Fruit fly (Drosophila melanogaster): ENCODE measurements around the gene CG17544.

The CG17544 gene

dm6 chr2L:19405685-19406357, 7.5 kb upstream of the CG17544 start (continued):
- TF ChIP-seq HLH3B (GFP tag; IDR thresholded peaks at IDR 0.05): 0 out of 2 replicates have a peak, but pooled peaks have one; percentile 9
- 0 out of 2 replicates have a peak, but pooled peaks have one; percentile 29 for TF ChIP-seq Rfx (GFP tag; IDR thresholded peaks at IDR 0.05)
- TF ChIP-seq prd (optimal IDR thresholded peaks at IDR 0.05): no peak
- peak; percentile 60 for TF ChIP-seq prd (GFP tag; IDR thresholded peaks at IDR 0.05)
- TF ChIP-seq Med (GFP tag): peak; percentile 37
- peak; percentile 54 for TF ChIP-seq Deaf1 (tag; optimal IDR thresholded peaks at IDR 0.05)
- TF ChIP-seq chinmo (GFP tag; IDR thresholded peaks at IDR 0.05; ENCODE audit: partially characterized antibody): 0 out of 4 replicates have a peak, but pooled peaks have one; percentile 29
- peak; percentile 39; the same call in 2 of the 3 replicates for TF ChIP-seq row (GFP tag; IDR thresholded peaks at IDR 0.05)

dm6 chr2L:19404804-19405203, 6.5 kb upstream of the CG17544 start:
- TF ChIP-seq Spps (tag; optimal IDR thresholded peaks at IDR 0.05) (no peak), chinmo (GFP tag; IDR thresholded peaks at IDR 0.05; ENCODE audit: partially characterized antibody) (0 out of 4 replicates have a peak, but pooled peaks have one; percentile 29), cg (GFP tag; optimal IDR thresholded peaks at IDR 0.05) (peak; percentile 4), dmrt99B (tag; optimal IDR thresholded peaks at IDR 0.05) (no peak), CG14050 (GFP tag; IDR thresholded peaks at IDR 0.05) (no peak), CG7357 (GFP tag; IDR thresholded peaks at IDR 0.05) (no peak), abd-A (tag; optimal IDR thresholded peaks at IDR 0.05) (peak; percentile 4), CG8089 (GFP tag; optimal IDR thresholded peaks at IDR 0.05) (no peak), CG10543 (GFP tag; optimal IDR thresholded peaks at IDR 0.05) (peak; percentile 74), zfh1 (GFP tag; IDR thresholded peaks at IDR 0.05) (no peak), Bdp1 (GFP tag; optimal IDR thresholded peaks at IDR 0.05) (no peak), sisA (GFP tag; IDR thresholded peaks at IDR 0.05) (no peak), CG12769 (tag; optimal IDR thresholded peaks at IDR 0.05) (peak; percentile 17), sr (GFP tag; IDR thresholded peaks at IDR 0.05) (peak; percentile 86), shn (GFP tag; optimal IDR thresholded peaks at IDR 0.05) (no peak), Deaf1 (tag; optimal IDR thresholded peaks at IDR 0.05) (peak; percentile 68), CrebB (tag; optimal IDR thresholded peaks at IDR 0.05) (no peak), crol (GFP tag; IDR thresholded peaks at IDR 0.05) (peak; percentile 42), MTF-1 (GFP tag; optimal IDR thresholded peaks at IDR 0.05; ENCODE audit: borderline replicate concordance) (peak; percentile 93), sd (tag; optimal IDR thresholded peaks at IDR 0.05) (peak; percentile 35)

- no peak for TF ChIP-seq mam (GFP tag; optimal IDR thresholded peaks at IDR 0.05)
- TF ChIP-seq cwo (GFP tag; optimal IDR thresholded peaks at IDR 0.05): no peak
- peak; percentile 23 for TF ChIP-seq Ets65A (GFP tag)
- TF ChIP-seq CG11504 (tag; optimal IDR thresholded peaks at IDR 0.05): peak; percentile 52
- TF ChIP-seq sr (GFP tag; IDR thresholded peaks at IDR 0.05): peak; percentile 74; the same call in 2 of the 3 replicates
- TF ChIP-seq toy (GFP tag; IDR thresholded peaks at IDR 0.05): no peak
- TF ChIP-seq CG7357 (GFP tag; IDR thresholded peaks at IDR 0.05): no peak
- no peak for TF ChIP-seq tin (GFP tag; optimal IDR thresholded peaks at IDR 0.05)
- TF ChIP-seq hb (GFP tag; IDR thresholded peaks at IDR 0.05; ENCODE audit: partially characterized antibody): 0 out of 3 replicates have a peak, but pooled peaks have one; percentile 32
- TF ChIP-seq CG12769 (tag; optimal IDR thresholded peaks at IDR 0.05): peak; percentile 12
- no peak for TF ChIP-seq phol (tag; optimal IDR thresholded peaks at IDR 0.05)
- TF ChIP-seq CG14667 (GFP tag; IDR thresholded peaks at IDR 0.05): no peak
- no peak for TF ChIP-seq MBD-R2 (GFP tag; IDR thresholded peaks at IDR 0.05)
- no peak for TF ChIP-seq HLHmδ (GFP tag; optimal IDR thresholded peaks at IDR 0.05)
- no peak for TF ChIP-seq gem (tag; optimal IDR thresholded peaks at IDR 0.05)
- no peak for TF ChIP-seq CG10147 (GFP tag; optimal IDR thresholded peaks at IDR 0.05)
Observed at dm6 chr2L:19403398-19403797, 5.1 kb upstream of the CG17544 start.
